Worm (Caenorhabditis elegans): ENCODE data around the gene F28B12.6.

- TF ChIP-seq nhr-237 (tag; optimal IDR thresholded peaks at IDR 0.05) (no peak), nhr-41 (GFP tag; IDR thresholded peaks at IDR 0.05) (no peak), mxl-2 (GFP tag; conservative IDR thresholded peaks at IDR 0.05) (no peak), Y48G9A.11 (GFP tag; IDR thresholded peaks at IDR 0.05) (no peak)
Measured at ce11 chrII:5896512-5896911, 44.2 kb upstream of the F28B12.6 start.
